Worm (Caenorhabditis elegans) whole organism, L4/young adult: Measurements from ENCODE around the gene marg-1.

Source experiments
- W03F9.2 ChIP-seq: fragments of 150-350 bp; optimal IDR thresholded peaks from 2 replicates; lab custom pipeline; 2014; ENCODE audit warnings: missing biosample characterization, missing genetic modification characterization
- dao-5 ChIP-seq: sonication (generic microtip); optimal IDR thresholded peaks from 2 replicates; lab custom pipeline; 2016; ENCODE audit warnings: missing genotype, missing genetic modification characterization, moderate library complexity, missing compliant biosample characterization
- him-1 ChIP-seq: sonication (generic microtip); optimal IDR thresholded peaks from 2 replicates; lab custom pipeline; 2016; ENCODE audit warnings: missing genotype, missing genetic modification reagents, missing genetic modification characterization, missing compliant biosample characterization

ce11 chrX:3764295-3764694, 16.6 kb downstream of the marg-1 start, which contains the start of gene F47B7.3:
- TF ChIP-seq dao-5 (tag; lab: Kevin White, UChicago) (no peak), him-1 (no peak), W03F9.2 (tag; lab: Kevin White, UChicago) (no peak)
